Worm (Caenorhabditis elegans): ENCODE data around the gene W09D10.4.

W09D10.4 gene

ce11 chrIII:10717479-10717878 is 1.5 kb upstream of the W09D10.4 start (continued):
- TF ChIP-seq mxl-3 (GFP tag; optimal IDR thresholded peaks at IDR 0.05) (peak; percentile 93), php-3 (GFP tag; IDR thresholded peaks at IDR 0.05) (peak; percentile 46), dve-1 (tag; optimal IDR thresholded peaks at IDR 0.05; ENCODE audit: insufficient read depth) (peak; percentile 93), T26A8.4 (GFP tag; IDR thresholded peaks at IDR 0.05) (peak; percentile 26; the same call in 1 of the 2 replicates), nhr-10 (tag; optimal IDR thresholded peaks at IDR 0.05) (peak; percentile 87), lin-38 (GFP tag; IDR thresholded peaks at IDR 0.05) (peak; percentile 31), lin-1 (GFP tag; IDR thresholded peaks at IDR 0.05) (peak; percentile 51), nhr-48 (tag; optimal IDR thresholded peaks at IDR 0.05) (peak; percentile 91), snpc-1.2 (GFP tag; IDR thresholded peaks at IDR 0.05) (no peak), mdt-29 (GFP tag; IDR thresholded peaks at IDR 0.05) (0 out of 2 replicates have a peak, but pooled peaks have one; percentile 17), ztf-11 (tag; optimal IDR thresholded peaks at IDR 0.05) (no peak), aly-2 (tag; optimal IDR thresholded peaks at IDR 0.05) (no peak), ZK546.5 (tag; optimal IDR thresholded peaks at IDR 0.05) (no peak), F49E8.2 (tag; optimal IDR thresholded peaks at IDR 0.05; ENCODE audit: borderline replicate concordance) (no peak), ceh-28 (tag; optimal IDR thresholded peaks at IDR 0.05) (no peak), Y75B8A.6 (GFP tag; IDR thresholded peaks at IDR 0.05) (no peak), zip-11 (GFP tag; IDR thresholded peaks at IDR 0.05) (no peak), ctbp-1 (GFP tag; IDR thresholded peaks at IDR 0.05) (peak; percentile 11; the same call in 1 of the 2 replicates), zfp-2 (tag; optimal IDR thresholded peaks at IDR 0.05) (no peak), fos-1 (tag; optimal IDR thresholded peaks at IDR 0.05) (no peak), tra-1 (GFP tag; IDR thresholded peaks at IDR 0.05) (peak; percentile 64; the same call in 1 of the 2 replicates), hif-1 (tag; optimal IDR thresholded peaks at IDR 0.05) (peak; percentile 58 to 99)

ce11 chrIII:10714541-10714940 is 1.4 kb downstream of the W09D10.4 start:
- TF ChIP-seq egl-43 (GFP tag; IDR thresholded peaks at IDR 0.05) (peak; percentile 44; the same call in 1 of the 2 replicates), nhr-11 (tag; optimal IDR thresholded peaks at IDR 0.05) (no peak), T26A8.4 (GFP tag; IDR thresholded peaks at IDR 0.05) (peak; percentile 29; the same call in 1 of the 2 replicates), dmd-9 (GFP tag; IDR thresholded peaks at IDR 0.05) (0 out of 2 replicates have a peak, but pooled peaks have one; percentile 6), sdz-12 (GFP tag; optimal IDR thresholded peaks at IDR 0.05) (peak; percentile 68), ctbp-1 (GFP tag; IDR thresholded peaks at IDR 0.05) (0 out of 2 replicates have a peak, but pooled peaks have one; percentile 16), lsy-2 (tag; optimal IDR thresholded peaks at IDR 0.05) (peak in 1 of 2 experiments; percentile 10), nhr-111 (GFP tag; optimal IDR thresholded peaks at IDR 0.05) (no peak), php-3 (GFP tag; IDR thresholded peaks at IDR 0.05) (no peak), ceh-20 (GFP tag; IDR thresholded peaks at IDR 0.05) (no peak), hlh-11 (tag; optimal IDR thresholded peaks at IDR 0.05) (no peak), dmd-6 (GFP tag; IDR thresholded peaks at IDR 0.05) (0 out of 2 replicates have a peak, but pooled peaks have one; percentile 15), ceh-62 (tag; optimal IDR thresholded peaks at IDR 0.05) (no peak), nhr-28 (tag; optimal IDR thresholded peaks at IDR 0.05) (no peak), vab-7 (GFP tag; IDR thresholded peaks at IDR 0.05) (no peak)

- TF ChIP-seq dmd-6 (GFP tag; IDR thresholded peaks at IDR 0.05) (peak; percentile 51; the same call in 1 of the 2 replicates), tra-1 (GFP tag; IDR thresholded peaks at IDR 0.05) (no peak), rbr-2 (tag; optimal IDR thresholded peaks at IDR 0.05) (no peak), snpc-4 (tag; optimal IDR thresholded peaks at IDR 0.05) (no peak), pqm-1 (tag; optimal IDR thresholded peaks at IDR 0.05) (peak; percentile 66), saeg-2 (GFP tag; IDR thresholded peaks at IDR 0.05) (no peak), nhr-10 (tag; optimal IDR thresholded peaks at IDR 0.05) (peak; percentile 1), ZK337.2 (GFP tag; IDR thresholded peaks at IDR 0.05) (no peak), attf-4 (tag; optimal IDR thresholded peaks at IDR 0.05) (no peak), snpc-1.2 (GFP tag; IDR thresholded peaks at IDR 0.05) (peak; percentile 59; the same call in 1 of the 2 replicates), nhr-77 (tag; optimal IDR thresholded peaks at IDR 0.05) (no peak), arid-1 (GFP tag; conservative IDR thresholded peaks at IDR 0.05) (0 out of 2 replicates have a peak, but pooled peaks have one; percentile 43), egl-43 (GFP tag; IDR thresholded peaks at IDR 0.05) (no peak), nhr-102 (tag; optimal IDR thresholded peaks at IDR 0.05) (peak; percentile 9), ceh-28 (tag; optimal IDR thresholded peaks at IDR 0.05) (no peak), unc-130 (GFP tag; optimal IDR thresholded peaks at IDR 0.05) (no peak), mdt-29 (GFP tag; IDR thresholded peaks at IDR 0.05) (0 out of 2 replicates have a peak, but pooled peaks have one; percentile 5), ceh-20 (GFP tag; IDR thresholded peaks at IDR 0.05) (no peak), ceh-44 (GFP tag; IDR thresholded peaks at IDR 0.05) (no peak), R02D3.7 (tag; optimal IDR thresholded peaks at IDR 0.05) (no peak), php-3 (GFP tag; IDR thresholded peaks at IDR 0.05) (no peak), F37D6.2 (tag; optimal IDR thresholded peaks at IDR 0.05) (no peak)
Observed at ce11 chrIII:10711192-10711673, 4.8 kb downstream of the W09D10.4 start, which contains the start of gene W09D10.5. Gene W09D10.5, minus strand, starts transcription at chrIII:10711536.

Data from whole organism, L4 larva.